Worm (Caenorhabditis elegans): ENCODE measurements around the gene F10B5.3.
A peak's percentile ranks its signal among the peaks of the same experiment; 100 is the strongest.

F10B5.3 gene

DNA sequence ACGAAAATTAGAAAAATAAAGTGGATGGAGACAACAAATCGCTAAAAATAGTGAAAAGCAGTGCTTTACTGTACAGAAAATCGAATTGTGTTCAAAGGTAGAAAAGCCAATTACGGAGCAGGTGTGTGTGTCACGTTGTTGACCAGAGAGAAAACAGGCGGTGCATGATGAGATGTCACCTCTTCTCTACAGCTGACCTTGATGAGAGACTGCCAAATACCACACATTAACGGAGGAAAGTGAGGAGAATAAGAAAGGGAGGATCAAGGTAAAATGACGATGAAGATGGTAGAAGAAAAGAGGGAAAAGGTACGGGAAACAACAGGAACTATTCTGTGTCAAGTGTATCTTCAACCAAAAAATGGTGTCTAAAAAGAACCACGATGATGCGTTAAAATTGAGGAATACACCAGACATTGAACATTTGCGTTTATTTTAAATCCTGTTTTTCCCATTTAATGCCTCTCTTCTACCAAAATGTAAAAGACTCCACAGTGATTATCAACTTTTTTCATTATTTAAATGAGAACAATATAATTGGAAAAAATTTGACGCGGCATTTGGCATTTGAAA, 50.5 kb downstream of the F10B5.3 start:
- TF ChIP-seq nhr-25 (tag; optimal IDR thresholded peaks at IDR 0.05; ENCODE audit: borderline replicate concordance, insufficient read depth), result peak; percentile 59
- peak in 1 of 2 experiments; percentile 83 for TF ChIP-seq unc-62 (GFP tag; optimal IDR thresholded peaks at IDR 0.05 in 1 of 2)
- TF ChIP-seq unc-62 (tag; optimal IDR thresholded peaks at IDR 0.05), result no peak
- TF ChIP-seq tag-97 (GFP tag; IDR thresholded peaks at IDR 0.05), result no peak
- TF ChIP-seq hlh-30 (tag; optimal IDR thresholded peaks at IDR 0.05; ENCODE audit: insufficient read depth), result peak; percentile 43
